Worm (Caenorhabditis elegans) whole organism, L4 larva: ENCODE measurements around the gene nlp-35.

ENCODE experiments used
- F44E2.7 ChIP-seq: fragments of 200-800 bp; sonication (Bioruptor generic); IDR thresholded peaks from 2 replicates; pipeline ENCODE4 v2.1.2; 2022; ENCODE audit warnings: missing genetic modification characterization, missing compliant biosample characterization
- R02D3.7 ChIP-seq: fragments of 150-350 bp; sonication (generic microtip); optimal IDR thresholded peaks from 3 replicates; lab custom pipeline; 2014; ENCODE audit warnings: missing biosample characterization, missing genetic modification characterization
- T20F7.1 ChIP-seq: fragments of 200-800 bp; sonication (Bioruptor generic); optimal IDR thresholded peaks from 2 replicates; lab custom pipeline; 2018; ENCODE audit warnings: mild to moderate bottlenecking, missing genetic modification characterization, missing compliant biosample characterization
- Y105C5A.15 ChIP-seq: fragments of 200-800 bp; sonication (Bioruptor generic); IDR thresholded peaks from 2 replicates; pipeline ENCODE4 v1.3.6; 2022; ENCODE audit warnings: missing genetic modification characterization, missing compliant biosample characterization
- ZK337.2 ChIP-seq: fragments of 200-800 bp; sonication (Bioruptor generic); IDR thresholded peaks from 2 replicates; pipeline ENCODE4 v1.3.6; 2022; ENCODE audit warnings: missing genetic modification reagents, missing genetic modification characterization, missing compliant biosample characterization
- aha-1 ChIP-seq: fragments of 150-350 bp; peaks from one replicate; lab custom pipeline; 2014; ENCODE audit warnings: missing biosample characterization, missing genetic modification characterization
- aly-2 ChIP-seq: sonication (generic microtip); optimal IDR thresholded peaks from 2 replicates; lab custom pipeline; 2018; ENCODE audit warnings: missing biosample characterization, missing genetic modification characterization
- attf-4 ChIP-seq: sonication (generic microtip); optimal IDR thresholded peaks from 3 replicates; lab custom pipeline; 2017; ENCODE audit warnings: missing biosample characterization, missing genetic modification characterization
- ceh-28 ChIP-seq: fragments of 150-350 bp; optimal IDR thresholded peaks from 2 replicates; lab custom pipeline; 2014; ENCODE audit warnings: missing biosample characterization, missing genetic modification reagents, missing genetic modification characterization
- ceh-62 ChIP-seq: sonication (generic microtip); optimal IDR thresholded peaks from 2 replicates; lab custom pipeline; 2017; ENCODE audit warnings: missing biosample characterization, missing genetic modification characterization
- ctbp-1 ChIP-seq: fragments of 200-800 bp; sonication (Bioruptor generic); IDR thresholded peaks from 2 replicates; pipeline ENCODE4 v1.3.6; 2022; ENCODE audit warnings: missing genetic modification reagents, missing genetic modification characterization, missing compliant biosample characterization
- daf-16 ChIP-seq, 3 experiments: sonication (generic microtip); optimal IDR thresholded peaks; 2 replicates each; lab custom pipeline; 2016 to 2017; ENCODE audit warnings: missing genetic modification characterization in 3 of 3, missing genetic modification reagents in 3 of 3, mild to moderate bottlenecking in 2 of 3, missing compliant biosample characterization in 2 of 3, missing biosample characterization in 1 of 3, moderate library complexity in 1 of 3
- dmd-6 ChIP-seq: fragments of 200-800 bp; sonication (Bioruptor generic); IDR thresholded peaks from 2 replicates; pipeline ENCODE4 v1.3.6; 2022; ENCODE audit warnings: missing genetic modification reagents, missing genetic modification characterization, missing compliant biosample characterization
- dmd-8 ChIP-seq: fragments of 200-800 bp; sonication (Bioruptor generic); IDR thresholded peaks from 2 replicates; pipeline ENCODE4 v1.3.6; 2022; ENCODE audit warnings: missing genetic modification characterization, missing compliant biosample characterization
- dmd-9 ChIP-seq: fragments of 200-800 bp; sonication (Bioruptor generic); IDR thresholded peaks from 2 replicates; pipeline ENCODE4 v1.3.6; 2022; ENCODE audit warnings: missing genetic modification reagents, missing genetic modification characterization, missing compliant biosample characterization
- duxl-1 ChIP-seq: sonication (generic microtip); optimal IDR thresholded peaks from 2 replicates; lab custom pipeline; 2016; ENCODE audit warnings: mild to moderate bottlenecking, missing genetic modification characterization, moderate library complexity, missing compliant biosample characterization; ENCODE audit not compliant: poor library complexity
- dve-1 ChIP-seq: sonication (generic microtip); optimal IDR thresholded peaks from 2 replicates; lab custom pipeline; 2017; ENCODE audit warnings: antibody characterized with exemption, mild to moderate bottlenecking, missing genetic modification characterization, missing compliant biosample characterization; ENCODE audit not compliant: insufficient read depth
- egl-27 ChIP-seq: sonication (generic microtip); optimal IDR thresholded peaks from 3 replicates; lab custom pipeline; 2017; ENCODE audit warnings: missing biosample characterization, missing genetic modification reagents, missing genetic modification characterization
- egl-43 ChIP-seq: fragments of 200-800 bp; sonication (Bioruptor generic); IDR thresholded peaks from 2 replicates; pipeline ENCODE4 v1.3.6; 2022; ENCODE audit warnings: missing genetic modification reagents, missing genetic modification characterization, missing compliant biosample characterization
- fkh-10 ChIP-seq: fragments of 150-350 bp; optimal IDR thresholded peaks from 2 replicates; lab custom pipeline; 2014; ENCODE audit warnings: missing biosample characterization, missing genetic modification reagents, missing genetic modification characterization
- gei-8 ChIP-seq: fragments of 200-800 bp; sonication (Bioruptor generic); optimal IDR thresholded peaks from 2 replicates; lab custom pipeline; 2018; ENCODE audit warnings: mild to moderate bottlenecking, missing genetic modification characterization, missing compliant biosample characterization
- hif-1 ChIP-seq, 2 experiments: sonication (generic microtip); optimal IDR thresholded peaks; 2 replicates each; lab custom pipeline; 2016 to 2017; ENCODE audit warnings: missing compliant biosample characterization in 2 of 2, missing genetic modification characterization in 2 of 2, missing genetic modification reagents in 2 of 2, missing genotype in 2 of 2, mild to moderate bottlenecking in 1 of 2
- lim-7 ChIP-seq: fragments of 200-800 bp; sonication (Bioruptor generic); IDR thresholded peaks from 2 replicates; pipeline ENCODE4 v1.3.6; 2022; ENCODE audit warnings: missing genetic modification characterization, missing compliant biosample characterization
- lin-1 ChIP-seq: fragments of 200-800 bp; sonication (Bioruptor generic); IDR thresholded peaks from 2 replicates; pipeline ENCODE4 v1.3.6; 2022; ENCODE audit warnings: missing genetic modification reagents, missing genetic modification characterization, missing compliant biosample characterization
- lin-39 ChIP-seq: fragments of 150-350 bp; optimal IDR thresholded peaks from 2 replicates; lab custom pipeline; 2014; ENCODE audit warnings: missing biosample characterization, missing genetic modification reagents, missing genetic modification characterization
- lsy-2 ChIP-seq, 2 experiments: fragments of 150-350 bp in 1 of 2; sonication (generic microtip) in 1 of 2; optimal IDR thresholded peaks; 2 replicates each; lab custom pipeline; 2014 to 2017; ENCODE audit warnings: missing biosample characterization in 2 of 2, missing genetic modification characterization in 2 of 2
- mxl-3 ChIP-seq: fragments of 200-800 bp; sonication (Bioruptor generic); optimal IDR thresholded peaks from 2 replicates; lab custom pipeline; 2018; ENCODE audit warnings: mild to moderate bottlenecking, missing genetic modification characterization, missing compliant biosample characterization
- nhr-102 ChIP-seq: sonication (generic microtip); optimal IDR thresholded peaks from 2 replicates; lab custom pipeline; 2016; ENCODE audit warnings: mild to moderate bottlenecking, missing genetic modification characterization, moderate library complexity, missing compliant biosample characterization
- nhr-11 ChIP-seq: fragments of 150-350 bp; optimal IDR thresholded peaks from 2 replicates; lab custom pipeline; 2014; ENCODE audit warnings: missing biosample characterization, missing genetic modification characterization
- nhr-111 ChIP-seq: fragments of 200-800 bp; sonication (Bioruptor generic); optimal IDR thresholded peaks from 2 replicates; lab custom pipeline; 2018; ENCODE audit warnings: mild to moderate bottlenecking, missing genetic modification characterization, missing compliant biosample characterization
- nhr-237 ChIP-seq: sonication (generic microtip); optimal IDR thresholded peaks from 2 replicates; lab custom pipeline; 2017; ENCODE audit warnings: missing biosample characterization, missing genetic modification characterization
- nhr-28 ChIP-seq: fragments of 150-350 bp; optimal IDR thresholded peaks from 2 replicates; lab custom pipeline; 2014; ENCODE audit warnings: missing biosample characterization, missing genetic modification characterization
- nhr-42 ChIP-seq: fragments of 200-800 bp; sonication (Bioruptor generic); IDR thresholded peaks from 2 replicates; pipeline ENCODE4 v1.3.6; 2022; ENCODE audit warnings: missing genetic modification characterization, missing compliant biosample characterization
- nhr-48 ChIP-seq: sonication (generic microtip); optimal IDR thresholded peaks from 2 replicates; lab custom pipeline; 2016; ENCODE audit warnings: mild to moderate bottlenecking, missing genetic modification characterization, missing compliant biosample characterization
- nhr-77 ChIP-seq: fragments of 150-350 bp; optimal IDR thresholded peaks from 2 replicates; lab custom pipeline; 2014; ENCODE audit warnings: missing biosample characterization, missing genetic modification characterization
- pha-4 ChIP-seq, 2 experiments: fragments of 150-350 bp in 1 of 2; fragments of 200-800 bp in 1 of 2; sonication (Bioruptor generic) in 1 of 2; IDR thresholded peaks in 1 of 2; optimal IDR thresholded peaks in 1 of 2; 2 replicates each; pipeline versions ENCODE4 v1.3.6 to Lab custom; 2014 to 2022; ENCODE audit warnings: missing genetic modification characterization in 2 of 2, missing genetic modification reagents in 2 of 2, missing biosample characterization in 1 of 2, missing compliant biosample characterization in 1 of 2
- pqm-1 ChIP-seq: sonication (generic microtip); optimal IDR thresholded peaks from 2 replicates; lab custom pipeline; 2017; ENCODE audit warnings: missing biosample characterization, missing genetic modification characterization
- rbr-2 ChIP-seq: sonication (generic microtip); optimal IDR thresholded peaks from 2 replicates; lab custom pipeline; 2016; ENCODE audit warnings: missing genotype, missing genetic modification characterization, missing compliant biosample characterization
- sdz-12 ChIP-seq: fragments of 200-800 bp; sonication (Bioruptor generic); optimal IDR thresholded peaks from 2 replicates; lab custom pipeline; 2018; ENCODE audit warnings: mild to moderate bottlenecking, missing genetic modification characterization, missing compliant biosample characterization
- snpc-1.2 ChIP-seq: fragments of 200-800 bp; sonication (Bioruptor generic); IDR thresholded peaks from 2 replicates; pipeline ENCODE4 v1.3.6; 2022; ENCODE audit warnings: missing genetic modification reagents, missing genetic modification characterization, missing compliant biosample characterization
- spr-1 ChIP-seq: sonication (generic microtip); optimal IDR thresholded peaks from 2 replicates; lab custom pipeline; 2016; ENCODE audit warnings: mild to moderate bottlenecking, missing genetic modification characterization, missing compliant biosample characterization
- tra-1 ChIP-seq: fragments of 200-800 bp; sonication (Bioruptor generic); IDR thresholded peaks from 2 replicates; pipeline ENCODE4 v1.3.6; 2022; ENCODE audit warnings: missing genetic modification reagents, missing genetic modification characterization, missing compliant biosample characterization
- unc-62 ChIP-seq, 3 experiments: fragments of 150-350 bp in 1 of 3; sonication (generic microtip); optimal IDR thresholded peaks in 2 of 3; peaks in 1 of 3; 1 replicate in 1 of 3; 2 replicates in 2 of 3; lab custom pipeline; 2014 to 2017; ENCODE audit warnings: missing biosample characterization in 3 of 3, missing genetic modification characterization in 3 of 3, missing genetic modification reagents in 3 of 3, missing genotype in 1 of 3
- vab-7 ChIP-seq: fragments of 200-800 bp; sonication (Bioruptor generic); IDR thresholded peaks from 2 replicates; pipeline ENCODE4 v1.3.6; 2022; ENCODE audit warnings: missing genetic modification reagents, missing genetic modification characterization, missing compliant biosample characterization
- zag-1 ChIP-seq: fragments of 150-350 bp; optimal IDR thresholded peaks from 2 replicates; lab custom pipeline; 2014; ENCODE audit warnings: missing biosample characterization, missing genetic modification characterization
- zfp-2 ChIP-seq: sonication (generic microtip); optimal IDR thresholded peaks from 2 replicates; lab custom pipeline; 2016; ENCODE audit warnings: mild to moderate bottlenecking, missing genetic modification characterization, missing compliant biosample characterization
- zfp-3 ChIP-seq: fragments of 200-800 bp; sonication (Bioruptor generic); conservative IDR thresholded peaks from 2 replicates; pipeline ENCODE4 v1.3.6; 2022; ENCODE audit warnings: missing genetic modification reagents, missing genetic modification characterization, missing compliant biosample characterization
- zip-11 ChIP-seq: fragments of 200-800 bp; sonication (Bioruptor generic); IDR thresholded peaks from 2 replicates; pipeline ENCODE4 v1.3.6; 2022; ENCODE audit warnings: missing genetic modification characterization, missing compliant biosample characterization

nlp-35 gene

ce11 chrIV:9477135-9477928 lies 41.4 kb downstream of the nlp-35 start, which contains the start of gene wrt-3 (continued):
- TF ChIP-seq duxl-1 (tag; lab: Kevin White, UChicago) (peak; percentile 91), spr-1 (tag; lab: Kevin White, UChicago) (peak; percentile 74), mxl-3 (GFP tag; lab: Kevin White, UChicago) (peak; percentile 60), nhr-77 (no peak), pha-4 (GFP tag; IDR thresholded peaks at IDR 0.05; lab: Robert Waterston, UW) (peak; percentile 91), pha-4 (tag; optimal IDR thresholded peaks at IDR 0.05; lab: Kevin White, UChicago) (no peak), pqm-1 (no peak), lim-7 (GFP tag; lab: Robert Waterston, UW) (no peak; the same call in none of the 2 replicates), aha-1 (tag; lab: Kevin White, UChicago) (peak; percentile 86), attf-4 (tag; lab: Kevin White, UChicago) (peak; percentile 58), sdz-12 (peak; percentile 93), nhr-42 (GFP tag; lab: Robert Waterston, UW) (peak; percentile 86), snpc-1.2 (peak; percentile 96), zip-11 (peak; percentile 79; the same call in 1 of the 2 replicates), zfp-2 (tag; lab: Kevin White, UChicago) (peak; percentile 46), hif-1 (tag; optimal IDR thresholded peaks at IDR 0.05; lab: Kevin White, UChicago) (no peak), nhr-111 (GFP tag; lab: Kevin White, UChicago) (peak; percentile 94), gei-8 (GFP tag; lab: Kevin White, UChicago) (peak; percentile 90), zfp-3 (0 out of 2 replicates have a peak, but pooled peaks have one; percentile 74), egl-27 (no peak), aly-2 (no peak), R02D3.7 (tag; lab: Kevin White, UChicago) (peak; percentile 40), dve-1 (tag; lab: Kevin White, UChicago) (no peak), ceh-62 (tag; lab: Kevin White, UChicago) (no peak), nhr-237 (tag; lab: Kevin White, UChicago) (no peak), fkh-10 (GFP tag; lab: Kevin White, UChicago) (no peak), lin-39 (tag; lab: Kevin White, UChicago) (no peak), nhr-102 (tag; lab: Kevin White, UChicago) (no peak), tra-1 (GFP tag; lab: Robert Waterston, UW) (peak; percentile 79), nhr-48 (tag; lab: Kevin White, UChicago) (peak; percentile 76), dmd-8 (peak; percentile 99), T20F7.1 (GFP tag; lab: Kevin White, UChicago) (peak; percentile 68), ceh-28 (no peak), unc-62 (GFP tag; optimal IDR thresholded peaks at IDR 0.05 in 1 of 2; lab: Kevin White, UChicago) (peak in 1 of 2 experiments; percentile 82), unc-62 (tag; optimal IDR thresholded peaks at IDR 0.05; lab: Kevin White, UChicago) (no peak), nhr-11 (no peak), egl-43 (GFP tag; lab: Robert Waterston, UW) (no peak), lin-1 (GFP tag; lab: Robert Waterston, UW) (no peak; the same call in none of the 2 replicates), vab-7 (GFP tag; lab: Robert Waterston, UW) (no peak; the same call in 1 of the 2 replicates), Y105C5A.15 (peak; percentile 94), ctbp-1 (no peak; the same call in 1 of the 2 replicates), nhr-28 (tag; lab: Kevin White, UChicago) (peak; percentile 13), dmd-9 (GFP tag; lab: Robert Waterston, UW) (no peak; the same call in 1 of the 2 replicates), rbr-2 (peak; percentile 62), F44E2.7 (GFP tag; lab: Robert Waterston, UW) (peak; percentile 97), daf-16 (GFP tag; optimal IDR thresholded peaks at IDR 0.05; lab: Kevin White, UChicago) (peak; percentile 71 to 95), daf-16 (tag; optimal IDR thresholded peaks at IDR 0.05; lab: Kevin White, UChicago) (no peak), lsy-2 (tag; optimal IDR thresholded peaks at IDR 0.05; lab: Kevin White, UChicago) (peak in 1 of 2 experiments; percentile 12), ZK337.2 (GFP tag; lab: Robert Waterston, UW) (peak; percentile 72), zag-1 (no peak), dmd-6 (GFP tag; lab: Robert Waterston, UW) (no peak)
